Worm (Caenorhabditis elegans): Measurements from ENCODE around the gene srg-46.

srg-46 gene

DNA sequence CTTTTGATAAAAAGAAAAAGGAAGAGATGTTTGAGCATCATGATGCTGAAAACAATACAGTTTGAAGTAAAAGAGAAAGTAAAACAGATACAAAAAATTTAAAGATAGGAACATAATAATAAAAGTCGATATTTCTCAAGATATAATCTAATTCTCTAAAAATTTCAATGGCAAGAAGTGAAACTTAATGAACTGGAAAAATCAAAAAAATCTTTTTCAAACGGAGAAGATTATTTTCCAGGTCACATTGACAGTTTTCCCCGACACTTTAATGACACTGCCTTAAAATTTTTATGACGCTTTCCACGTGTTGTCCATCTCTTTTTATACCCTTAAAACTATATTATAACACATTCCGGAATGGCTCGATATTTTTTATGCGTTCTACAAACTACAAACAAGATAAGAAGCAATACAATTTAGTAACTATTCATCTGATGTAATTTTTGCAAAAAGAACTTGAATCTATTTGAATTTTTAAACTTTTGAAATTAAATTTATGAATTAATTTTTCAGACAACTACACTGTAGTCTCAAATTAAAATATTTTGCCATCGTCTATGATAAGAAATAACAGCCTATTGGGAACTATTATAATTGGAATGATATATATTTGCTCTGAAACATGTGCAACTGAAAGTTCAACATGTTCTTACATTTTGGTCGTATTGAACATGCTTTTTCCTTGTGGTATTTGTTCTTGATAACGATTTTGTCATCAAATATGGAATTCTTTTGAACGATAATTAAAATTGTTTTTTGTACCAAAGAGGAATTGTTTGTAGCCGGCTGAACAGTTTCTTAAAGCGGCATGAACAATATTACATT, 38.4 kb upstream of the srg-46 start, which contains the start of gene C50B6.7:
Gene C50B6.7 (minus strand): TSS at position 51 of the 828 bp plus-strand sequence.
- TF ChIP-seq F52B5.7 (tag; optimal IDR thresholded peaks at IDR 0.05) (no peak), nhr-80 (tag; optimal IDR thresholded peaks at IDR 0.05) (peak; percentile 32)

DNA sequence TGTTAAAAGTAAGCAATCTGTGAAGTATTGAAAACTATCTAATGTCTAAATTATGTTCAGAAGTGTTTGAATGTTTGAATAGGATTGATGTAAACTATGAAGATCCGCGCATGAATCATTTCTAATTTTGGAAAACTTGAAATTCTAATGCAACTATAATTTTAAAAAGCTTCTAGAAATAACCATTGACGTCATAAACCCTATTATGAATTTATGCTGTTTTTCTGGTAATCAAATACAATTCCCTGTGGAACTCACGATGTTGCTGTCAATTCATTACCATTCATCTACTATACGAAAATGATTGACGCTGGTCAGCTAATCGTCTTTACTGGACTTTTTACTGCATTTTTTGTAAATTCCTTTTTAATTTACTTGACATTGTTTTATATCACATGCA, 36.1 kb upstream of the srg-46 start, which contains the start of gene str-37:
Gene str-37 (plus strand): TSS at position 301 of the 400 bp plus-strand sequence.
- TF ChIP-seq zfh-2 (GFP tag; conservative IDR thresholded peaks at IDR 0.05) (no peak), rpc-1 (optimal IDR thresholded peaks at IDR 0.05) (no peak), rpc-1 (tag; optimal IDR thresholded peaks at IDR 0.05) (no peak), ceh-40 (GFP tag; IDR thresholded peaks at IDR 0.05) (no peak), hrde-1 (tag; optimal IDR thresholded peaks at IDR 0.05; ENCODE audit: borderline replicate concordance) (no peak), somi-1 (GFP tag; optimal IDR thresholded peaks at IDR 0.05) (no peak), gei-17 (GFP tag; optimal IDR thresholded peaks at IDR 0.05) (no peak), hsf-1 (GFP tag; IDR thresholded peaks at IDR 0.05) (no peak), F33H1.4 (GFP tag; IDR thresholded peaks at IDR 0.05) (no peak), attf-3 (GFP tag; conservative IDR thresholded peaks at IDR 0.05) (no peak), nhr-120 (GFP tag; IDR thresholded peaks at IDR 0.05) (no peak), Y95B8A.8 (GFP tag; IDR thresholded peaks at IDR 0.05) (no peak), madf-10 (tag; optimal IDR thresholded peaks at IDR 0.05) (no peak), Y67H2A.10 (GFP tag; conservative IDR thresholded peaks at IDR 0.05) (no peak), F57A8.1 (GFP tag; optimal IDR thresholded peaks at IDR 0.05) (no peak), F22D6.2 (tag; optimal IDR thresholded peaks at IDR 0.05) (no peak), egl-18 (GFP tag; IDR thresholded peaks at IDR 0.05) (no peak)

DNA sequence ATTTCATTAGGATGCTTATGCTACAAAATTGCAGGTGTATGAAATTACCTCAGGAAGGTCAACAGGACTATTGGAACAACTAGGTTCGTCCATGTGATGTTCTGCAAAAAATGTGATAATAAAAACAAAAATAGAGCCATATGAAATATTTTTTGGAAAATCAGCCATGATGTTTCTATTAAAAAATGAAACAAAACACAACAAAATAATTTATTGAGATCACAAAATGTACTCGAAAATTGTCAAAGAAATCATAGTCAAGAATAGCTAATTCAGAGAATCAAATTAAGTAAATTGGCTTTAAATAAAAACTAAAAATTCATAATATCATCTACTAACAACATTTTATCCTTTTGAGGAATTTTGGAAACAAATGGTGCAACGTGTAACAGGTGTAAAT, 32.6 kb upstream of the srg-46 start, which contains the start of gene nhr-129:
Gene nhr-129 (minus strand): TSS at position 101 of the 400 bp plus-strand sequence.
- TF ChIP-seq B0261.1 (tag; optimal IDR thresholded peaks at IDR 0.05), result no peak
- no peak for TF ChIP-seq F22D6.2 (tag; optimal IDR thresholded peaks at IDR 0.05)
- TF ChIP-seq egrh-3 (GFP tag; IDR thresholded peaks at IDR 0.05), result no peak
- TF ChIP-seq Y53G8AR.9 (GFP tag; conservative IDR thresholded peaks at IDR 0.05), result no peak
- TF ChIP-seq F37B4.10 (GFP tag; IDR thresholded peaks at IDR 0.05), result no peak
- TF ChIP-seq him-1 (tag; optimal IDR thresholded peaks at IDR 0.05), result no peak
- TF ChIP-seq ccch-3 (GFP tag; optimal IDR thresholded peaks at IDR 0.05), result no peak
- TF ChIP-seq nhr-27 (tag; optimal IDR thresholded peaks at IDR 0.05), result no peak
- TF ChIP-seq madf-10 (tag; optimal IDR thresholded peaks at IDR 0.05), result no peak
- no peak for TF ChIP-seq F57C9.4 (tag; optimal IDR thresholded peaks at IDR 0.05)
- TF ChIP-seq lsy-27 (tag; optimal IDR thresholded peaks at IDR 0.05; ENCODE audit: borderline replicate concordance, insufficient read depth), result no peak
- no peak for TF ChIP-seq zfh-2 (GFP tag; conservative IDR thresholded peaks at IDR 0.05)

DNA sequence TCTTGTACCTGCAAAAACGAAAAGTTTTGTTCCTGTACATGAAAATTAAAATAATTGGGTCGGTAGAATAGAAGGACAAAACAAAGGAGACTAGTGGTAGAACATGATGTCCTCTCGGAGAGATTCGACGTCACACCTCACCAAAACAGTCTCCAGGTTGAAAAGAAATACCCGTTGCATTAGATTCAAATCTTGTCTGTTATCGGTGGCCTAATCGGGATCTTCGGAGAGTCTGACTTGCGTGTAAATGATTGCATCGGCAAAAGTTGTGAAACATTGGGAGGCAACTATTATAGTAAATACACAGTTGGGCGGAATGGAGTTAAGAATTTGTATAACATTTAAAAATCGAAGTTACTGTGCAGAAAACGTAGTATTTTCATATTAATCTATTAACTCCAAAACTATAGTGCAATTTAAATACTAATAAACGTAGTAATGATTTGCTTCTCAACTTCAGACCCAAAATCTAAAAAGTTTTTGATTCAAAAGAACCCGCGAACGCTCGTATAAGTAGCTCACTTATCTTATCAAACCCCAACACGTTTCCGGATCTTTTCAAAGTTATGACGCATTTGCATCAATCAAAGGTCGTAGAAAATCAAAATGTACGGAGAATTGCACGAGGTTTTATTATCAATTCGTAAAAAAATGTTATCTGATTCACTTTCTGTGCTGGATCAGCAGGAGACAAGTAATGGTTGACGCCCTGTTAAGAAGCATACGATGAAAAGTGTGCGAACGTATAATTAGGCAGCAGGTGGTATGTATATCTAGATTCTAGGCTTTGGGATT, 29.9 kb upstream of the srg-46 start, which contains the start of gene nhr-168:
Gene nhr-168 (minus strand): TSS at position 486 of the 795 bp plus-strand sequence.
- TF ChIP-seq K11D2.4 (GFP tag; IDR thresholded peaks at IDR 0.05), result no peak
- TF ChIP-seq nhr-80 (tag; optimal IDR thresholded peaks at IDR 0.05), result peak; percentile 62

DNA sequence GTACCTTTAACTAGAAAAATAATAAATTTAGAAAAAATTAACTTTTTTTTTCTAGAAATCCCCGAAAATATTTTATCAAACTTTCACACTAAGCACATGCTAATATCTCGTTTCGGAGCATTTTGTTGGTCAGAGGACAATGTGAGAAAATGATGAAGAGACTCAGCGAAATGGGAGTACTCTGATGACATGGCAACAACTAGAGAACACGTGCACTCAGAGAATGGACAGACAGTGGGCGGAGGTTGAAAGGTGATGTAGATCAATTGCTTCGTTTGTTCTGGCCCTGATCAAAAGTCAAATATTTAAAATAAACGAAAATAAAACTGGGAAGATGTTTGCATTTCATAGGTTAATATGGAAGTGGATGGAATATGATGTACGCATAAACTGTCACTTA, 29.1 kb upstream of the srg-46 start:
- no peak for TF ChIP-seq ceh-91 (GFP tag; IDR thresholded peaks at IDR 0.05)
- no peak for TF ChIP-seq attf-3 (GFP tag; conservative IDR thresholded peaks at IDR 0.05)
- TF ChIP-seq sea-2 (GFP tag; IDR thresholded peaks at IDR 0.05), result no peak
- no peak for TF ChIP-seq ztf-18 (tag; optimal IDR thresholded peaks at IDR 0.05)
- TF ChIP-seq F23B12.7 (tag; optimal IDR thresholded peaks at IDR 0.05; ENCODE audit: insufficient read depth), result no peak
- TF ChIP-seq ets-4 (GFP tag; optimal IDR thresholded peaks at IDR 0.05), result no peak
- no peak for TF ChIP-seq atf-7 (tag; optimal IDR thresholded peaks at IDR 0.05)
- TF ChIP-seq unc-130 (GFP tag; optimal IDR thresholded peaks at IDR 0.05), result no peak
- no peak for TF ChIP-seq him-1 (tag; optimal IDR thresholded peaks at IDR 0.05)
- no peak for TF ChIP-seq lir-1 (GFP tag; conservative IDR thresholded peaks at IDR 0.05)
- TF ChIP-seq hrde-1 (tag; optimal IDR thresholded peaks at IDR 0.05; ENCODE audit: borderline replicate concordance), result no peak
- TF ChIP-seq T07F8.4 (tag; optimal IDR thresholded peaks at IDR 0.05), result no peak
- TF ChIP-seq tbx-9 (tag; optimal IDR thresholded peaks at IDR 0.05; ENCODE audit: borderline replicate concordance), result no peak
- no peak for TF ChIP-seq egl-44 (GFP tag; IDR thresholded peaks at IDR 0.05)
